Fruit fly (Drosophila melanogaster) Kc167 (cell line): ENCODE data around the gene CG43091.

Experiments
- Sin3A ChIP-seq: fragments of >200 bp; optimal IDR thresholded peaks from 2 replicates; lab custom pipeline; 2018; ENCODE audit warnings: missing external identifiers
- h ChIP-seq: fragments of >200 bp; optimal IDR thresholded peaks from 3 replicates; lab custom pipeline; 2018; ENCODE audit warnings: missing external identifiers

- TF ChIP-seq h (lab: Kevin White, UChicago) (no peak), Sin3A (lab: Kevin White, UChicago) (no peak)
Observed at dm6 chr3R:22780135-22780534, 11.6 kb upstream of the CG43091 start.
